Worm (Caenorhabditis elegans): ENCODE measurements around the gene msp-76.

msp-76 gene

DNA sequence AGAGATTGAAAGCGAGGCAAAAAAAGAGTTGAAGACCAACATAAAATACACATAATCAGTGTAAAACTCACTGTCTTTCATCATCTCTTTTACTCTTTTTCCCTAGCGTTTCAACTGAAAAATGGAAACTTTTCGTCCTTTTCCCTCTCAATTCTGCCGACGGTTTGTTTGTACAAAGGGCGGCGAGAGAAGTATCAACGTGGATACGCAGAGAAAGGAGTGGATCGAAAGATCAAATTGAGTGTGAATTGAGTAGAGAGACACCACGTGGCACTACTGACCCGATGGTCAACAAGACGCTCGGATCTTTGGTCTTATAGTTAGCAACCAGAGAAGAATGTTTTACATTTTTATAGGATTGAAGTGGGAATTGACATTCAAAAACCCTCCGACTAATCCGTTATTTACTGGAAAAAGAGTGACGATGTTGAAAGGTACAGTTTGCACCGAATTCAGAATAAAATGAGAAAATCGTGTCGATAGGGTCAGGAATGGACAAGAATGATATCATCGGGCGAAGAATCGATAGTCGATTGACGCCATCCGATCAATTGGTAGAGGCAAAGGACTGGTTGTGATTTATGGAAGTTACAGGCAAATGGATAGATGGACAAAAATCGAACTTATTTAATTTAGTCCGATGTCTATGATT is 17.7 kb upstream of the msp-76 start:
- TF ChIP-seq unc-62 (GFP tag; optimal IDR thresholded peaks at IDR 0.05), result no peak
- TF ChIP-seq ztf-11 (tag; optimal IDR thresholded peaks at IDR 0.05), result no peak
- TF ChIP-seq sma-9 (GFP tag; optimal IDR thresholded peaks at IDR 0.05), result peak; percentile 97
- TF ChIP-seq sma-9 (tag; optimal IDR thresholded peaks at IDR 0.05), result no peak
- no peak for TF ChIP-seq zag-1 (tag; optimal IDR thresholded peaks at IDR 0.05)
- no peak for TF ChIP-seq nhr-77 (tag; optimal IDR thresholded peaks at IDR 0.05)
- no peak for TF ChIP-seq alr-1 (tag; optimal IDR thresholded peaks at IDR 0.05)
- peak; percentile 92 for TF ChIP-seq F13H6.1 (tag; optimal IDR thresholded peaks at IDR 0.05)
- no peak for TF ChIP-seq aly-2 (tag; optimal IDR thresholded peaks at IDR 0.05)
- no peak for TF ChIP-seq dmd-4 (tag; optimal IDR thresholded peaks at IDR 0.05)
- no peak for TF ChIP-seq unc-55 (GFP tag; optimal IDR thresholded peaks at IDR 0.05)
- TF ChIP-seq nhr-237 (tag; optimal IDR thresholded peaks at IDR 0.05), result no peak
- TF ChIP-seq nhr-23 (tag; optimal IDR thresholded peaks at IDR 0.05), result no peak
- TF ChIP-seq ztf-1 (GFP tag; conservative IDR thresholded peaks at IDR 0.05), result no peak
- TF ChIP-seq ZK546.5 (tag; optimal IDR thresholded peaks at IDR 0.05), result no peak
- TF ChIP-seq sma-3 (GFP tag; optimal IDR thresholded peaks at IDR 0.05), result peak; percentile 52
- TF ChIP-seq elt-3 (tag; optimal IDR thresholded peaks at IDR 0.05), result no peak
- no peak for TF ChIP-seq lin-39 (tag; optimal IDR thresholded peaks at IDR 0.05)
- peak; percentile 4 for TF ChIP-seq C34F6.9 (tag; optimal IDR thresholded peaks at IDR 0.05)
- TF ChIP-seq lin-13 (GFP tag; optimal IDR thresholded peaks at IDR 0.05), result peak; percentile 24
- no peak for TF ChIP-seq nhr-12 (tag; optimal IDR thresholded peaks at IDR 0.05)
- TF ChIP-seq snpc-4 (tag; optimal IDR thresholded peaks at IDR 0.05), result no peak
- TF ChIP-seq mdl-1 (tag; optimal IDR thresholded peaks at IDR 0.05), result peak; percentile 50 to 75
- peak; percentile 94 for TF ChIP-seq crh-2 (tag; optimal IDR thresholded peaks at IDR 0.05)
- peak; percentile 89 for TF ChIP-seq nhr-129 (tag; optimal IDR thresholded peaks at IDR 0.05)
- TF ChIP-seq elt-1 (tag; optimal IDR thresholded peaks at IDR 0.05), result no peak
- peak; percentile 49 for TF ChIP-seq nhr-6 (tag; optimal IDR thresholded peaks at IDR 0.05)
- TF ChIP-seq fos-1 (tag; optimal IDR thresholded peaks at IDR 0.05), result peak; percentile 58
- peak; percentile 79 for TF ChIP-seq nhr-25 (tag; optimal IDR thresholded peaks at IDR 0.05)
- no peak for TF ChIP-seq mbf-1 (tag; optimal IDR thresholded peaks at IDR 0.05)
- no peak for TF ChIP-seq unc-39 (tag; optimal IDR thresholded peaks at IDR 0.05)
- no peak for TF ChIP-seq Y55F3AM.14 (GFP tag; optimal IDR thresholded peaks at IDR 0.05)
- no peak for TF ChIP-seq nhr-11 (tag; optimal IDR thresholded peaks at IDR 0.05)
- no peak for TF ChIP-seq peb-1 (tag; optimal IDR thresholded peaks at IDR 0.05)
- TF ChIP-seq ama-1 (optimal IDR thresholded peaks at IDR 0.05), result no peak
- TF ChIP-seq ceh-82 (tag; optimal IDR thresholded peaks at IDR 0.05), result no peak
- peak; percentile 45 for TF ChIP-seq ztf-4 (tag; optimal IDR thresholded peaks at IDR 0.05)
- TF ChIP-seq mab-5 (tag; optimal IDR thresholded peaks at IDR 0.05), result no peak
- TF ChIP-seq R02D3.7 (tag; optimal IDR thresholded peaks at IDR 0.05), result no peak
- peak; percentile 45 for TF ChIP-seq gmeb-1 (tag; optimal IDR thresholded peaks at IDR 0.05)
- TF ChIP-seq blmp-1 (tag; optimal IDR thresholded peaks at IDR 0.05; ENCODE audit: insufficient read depth), result peak; percentile 49
- no peak for TF ChIP-seq nhr-10 (tag; optimal IDR thresholded peaks at IDR 0.05)
- TF ChIP-seq skn-1 (tag; optimal IDR thresholded peaks at IDR 0.05), result no peak
- no peak for TF ChIP-seq ceh-16 (tag; optimal IDR thresholded peaks at IDR 0.05)
- TF ChIP-seq lsy-2 (tag; optimal IDR thresholded peaks at IDR 0.05), result peak in 1 of 2 experiments; percentile 53
- no peak for TF ChIP-seq lin-11 (tag; optimal IDR thresholded peaks at IDR 0.05)
- TF ChIP-seq sem-4 (tag; optimal IDR thresholded peaks at IDR 0.05), result peak; percentile 24
- peak; percentile 37 for TF ChIP-seq egl-27 (tag; optimal IDR thresholded peaks at IDR 0.05)
- no peak for TF ChIP-seq nhr-21 (tag; optimal IDR thresholded peaks at IDR 0.05)
